Fruit fly (Drosophila melanogaster): ENCODE results near the gene CG32708.

CG32708 gene

dm6 chrX:9060078-9060477 lies 25.7 kb upstream of the CG32708 start (continued):
- TF ChIP-seq CG6276 (GFP tag; optimal IDR thresholded peaks at IDR 0.05) = peak; percentile 84
- TF ChIP-seq cyc (GFP tag; optimal IDR thresholded peaks at IDR 0.05) = peak; percentile 81
- TF ChIP-seq CG3032 (tag; optimal IDR thresholded peaks at IDR 0.05) = peak; percentile 77
- peak; percentile 83 for TF ChIP-seq lz (GFP tag; optimal IDR thresholded peaks at IDR 0.05)
- TF ChIP-seq Blimp-1 (GFP tag; optimal IDR thresholded peaks at IDR 0.05) = peak; percentile 60
- peak; percentile 89 for TF ChIP-seq pdm3 (GFP tag; optimal IDR thresholded peaks at IDR 0.05)
- TF ChIP-seq Sox102F (GFP tag; optimal IDR thresholded peaks at IDR 0.05) = peak; percentile 82
- TF ChIP-seq Gug (GFP tag; IDR thresholded peaks at IDR 0.05) = peak; percentile 82
- TF ChIP-seq Sox15 (GFP tag; optimal IDR thresholded peaks at IDR 0.05) = peak; percentile 63
- peak; percentile 79 for TF ChIP-seq Met (GFP tag; optimal IDR thresholded peaks at IDR 0.05)
- peak; percentile 68 for TF ChIP-seq Ets21C (GFP tag; optimal IDR thresholded peaks at IDR 0.05)
- TF ChIP-seq Hr39 (GFP tag; optimal IDR thresholded peaks at IDR 0.05) = peak; percentile 78
- TF ChIP-seq CG15336 (GFP tag; IDR thresholded peaks at IDR 0.05) = peak; percentile 95
- TF ChIP-seq CG34406 (GFP tag; optimal IDR thresholded peaks at IDR 0.05) = peak; percentile 85
- peak; percentile 82 for TF ChIP-seq CG8632 (GFP tag; optimal IDR thresholded peaks at IDR 0.05)
- peak; percentile 76 for TF ChIP-seq CG31627 (GFP tag; optimal IDR thresholded peaks at IDR 0.05)
- TF ChIP-seq Eip75B (GFP tag; optimal IDR thresholded peaks at IDR 0.05) = peak; percentile 76
- TF ChIP-seq CG11762 (GFP tag; optimal IDR thresholded peaks at IDR 0.05; ENCODE audit: insufficient read depth) = peak; percentile 71
- peak; percentile 61 to 69 for TF ChIP-seq ss (GFP tag; optimal IDR thresholded peaks at IDR 0.05)
- TF ChIP-seq CG7368 (GFP tag; optimal IDR thresholded peaks at IDR 0.05) = peak; percentile 73
- TF ChIP-seq net (GFP tag; optimal IDR thresholded peaks at IDR 0.05) = peak; percentile 85
- peak; percentile 92 for TF ChIP-seq CG8119 (GFP tag; IDR thresholded peaks at IDR 0.05)
- peak; percentile 74 for TF ChIP-seq CG6808 (GFP tag; optimal IDR thresholded peaks at IDR 0.05)
- TF ChIP-seq Ets96B (tag; optimal IDR thresholded peaks at IDR 0.05) = peak; percentile 86
- TF ChIP-seq fkh (GFP tag; optimal IDR thresholded peaks at IDR 0.05) = no peak
- TF ChIP-seq CG16779 (tag; optimal IDR thresholded peaks at IDR 0.05) = peak; percentile 43
- TF ChIP-seq topi (GFP tag; optimal IDR thresholded peaks at IDR 0.05) = peak; percentile 86
- TF ChIP-seq achi (GFP tag; optimal IDR thresholded peaks at IDR 0.05) = peak; percentile 87
- TF ChIP-seq CG9139 (GFP tag; optimal IDR thresholded peaks at IDR 0.05) = no peak

- TF ChIP-seq CG3919 (GFP tag; optimal IDR thresholded peaks at IDR 0.05) (peak; percentile 56), CG1621 (tag; optimal IDR thresholded peaks at IDR 0.05) (no peak), CG6163 (GFP tag; IDR thresholded peaks at IDR 0.05) (0 out of 3 replicates have a peak, but pooled peaks have one; percentile 19), CG11762 (GFP tag; optimal IDR thresholded peaks at IDR 0.05; ENCODE audit: insufficient read depth) (peak; percentile 37), Lpt (GFP tag; optimal IDR thresholded peaks at IDR 0.05) (peak; percentile 11), dsx (GFP tag; optimal IDR thresholded peaks at IDR 0.05; ENCODE audit: poor library complexity, severe bottlenecking) (no peak), Gug (GFP tag; IDR thresholded peaks at IDR 0.05) (peak; percentile 25; the same call in 1 of the 2 replicates), Met (GFP tag; optimal IDR thresholded peaks at IDR 0.05) (peak; percentile 34), achi (GFP tag; optimal IDR thresholded peaks at IDR 0.05) (peak; percentile 31), fd85E (GFP tag; optimal IDR thresholded peaks at IDR 0.05) (no peak), Eip93F (GFP tag; optimal IDR thresholded peaks at IDR 0.05) (no peak), salr (GFP tag; optimal IDR thresholded peaks at IDR 0.05) (peak in 1 of 2 experiments; percentile 40), CG4318 (GFP tag; optimal IDR thresholded peaks at IDR 0.05) (peak; percentile 52), Eip75B (GFP tag; optimal IDR thresholded peaks at IDR 0.05) (peak; percentile 39), vri (GFP tag; optimal IDR thresholded peaks at IDR 0.05) (no peak), CG8632 (GFP tag; optimal IDR thresholded peaks at IDR 0.05) (peak; percentile 49), Ets96B (tag; optimal IDR thresholded peaks at IDR 0.05) (peak; percentile 13), spab (GFP tag; optimal IDR thresholded peaks at IDR 0.05) (no peak), OdsH (GFP tag; optimal IDR thresholded peaks at IDR 0.05) (peak; percentile 45), dac (GFP tag; optimal IDR thresholded peaks at IDR 0.05) (peak; percentile 29), Hr39 (GFP tag; optimal IDR thresholded peaks at IDR 0.05) (peak; percentile 16), CG11294 (GFP tag; IDR thresholded peaks at IDR 0.05) (no peak), Ets21C (GFP tag; optimal IDR thresholded peaks at IDR 0.05) (no peak), Sox15 (GFP tag; optimal IDR thresholded peaks at IDR 0.05) (no peak), CG8119 (GFP tag; IDR thresholded peaks at IDR 0.05) (peak; percentile 62), CG9139 (GFP tag; optimal IDR thresholded peaks at IDR 0.05) (no peak), Sox102F (GFP tag; optimal IDR thresholded peaks at IDR 0.05) (peak; percentile 23), CG34406 (GFP tag; optimal IDR thresholded peaks at IDR 0.05) (peak; percentile 13), CG6854 (GFP tag; optimal IDR thresholded peaks at IDR 0.05) (no peak), fkh (GFP tag; optimal IDR thresholded peaks at IDR 0.05) (no peak), cyc (GFP tag; optimal IDR thresholded peaks at IDR 0.05) (no peak), CG32006 (GFP tag; optimal IDR thresholded peaks at IDR 0.05) (peak; percentile 66), Blimp-1 (GFP tag; optimal IDR thresholded peaks at IDR 0.05) (no peak), CG6276 (GFP tag; optimal IDR thresholded peaks at IDR 0.05) (peak; percentile 66), CG10631 (GFP tag; optimal IDR thresholded peaks at IDR 0.05) (peak; percentile 21), pdm3 (GFP tag; optimal IDR thresholded peaks at IDR 0.05) (peak; percentile 42), eg (GFP tag; IDR thresholded peaks at IDR 0.05) (peak; percentile 52; the same call in 1 of the 3 replicates)
Measured at dm6 chrX:9061299-9061698, 24.4 kb upstream of the CG32708 start.

Data from whole organism, prepupa.